Fruit fly (Drosophila melanogaster): Measurements from ENCODE around the gene CG33301.

CG33301 gene

dm6 chr2L:10033410-10033809 lies 16.0 kb upstream of the CG33301 start (continued):
- TF ChIP-seq slp2 (GFP tag; optimal IDR thresholded peaks at IDR 0.05): no peak
- TF ChIP-seq CG11560 (tag; IDR thresholded peaks at IDR 0.05): no peak
- TF ChIP-seq Mad (GFP tag; optimal IDR thresholded peaks at IDR 0.05): no peak
- peak; percentile 81 for TF ChIP-seq ato (GFP tag; IDR thresholded peaks at IDR 0.05; ENCODE audit: partially characterized antibody)
- peak; percentile 82 for TF ChIP-seq Bgb (GFP tag; IDR thresholded peaks at IDR 0.05; ENCODE audit: partially characterized antibody)
- no peak for TF ChIP-seq Ptx1 (GFP tag; IDR thresholded peaks at IDR 0.05)
- TF ChIP-seq CG33213 (GFP tag; optimal IDR thresholded peaks at IDR 0.05): no peak
- no peak for TF ChIP-seq CG3407 (GFP tag; optimal IDR thresholded peaks at IDR 0.05)
- no peak for TF ChIP-seq CG2199 (GFP tag; IDR thresholded peaks at IDR 0.05)
- no peak for TF ChIP-seq CG10366 (GFP tag; IDR thresholded peaks at IDR 0.05)
- no peak for TF ChIP-seq CG9437 (GFP tag; optimal IDR thresholded peaks at IDR 0.05)
- no peak for TF ChIP-seq Med (GFP tag)
- TF ChIP-seq H2.0 (GFP tag; IDR thresholded peaks at IDR 0.05): no peak
- no peak for TF ChIP-seq phol (tag; optimal IDR thresholded peaks at IDR 0.05)
- TF ChIP-seq h (optimal IDR thresholded peaks at IDR 0.05): no peak
- no peak for TF ChIP-seq CG15514 (GFP tag; optimal IDR thresholded peaks at IDR 0.05)
- no peak for TF ChIP-seq HLHmδ (GFP tag; optimal IDR thresholded peaks at IDR 0.05)
- TF ChIP-seq Dfd (GFP tag; optimal IDR thresholded peaks at IDR 0.05): no peak
- no peak for TF ChIP-seq ind (GFP tag; optimal IDR thresholded peaks at IDR 0.05)
- TF ChIP-seq sr (GFP tag; IDR thresholded peaks at IDR 0.05): no peak
- no peak for TF ChIP-seq slou (GFP tag; optimal IDR thresholded peaks at IDR 0.05)
- no peak for TF ChIP-seq CG4617 (GFP tag; optimal IDR thresholded peaks at IDR 0.05; ENCODE audit: borderline replicate concordance)
- no peak for TF ChIP-seq crol (GFP tag; IDR thresholded peaks at IDR 0.05)
- no peak for TF ChIP-seq MESR4 (GFP tag; optimal IDR thresholded peaks at IDR 0.05)
- TF ChIP-seq CHES-1-like (GFP tag; optimal IDR thresholded peaks at IDR 0.05): no peak
- TF ChIP-seq Dip2 (GFP tag; IDR thresholded peaks at IDR 0.05): no peak
- peak; percentile 40; the same call in 1 of the 3 replicates for TF ChIP-seq zen2 (GFP tag; IDR thresholded peaks at IDR 0.05; ENCODE audit: partially characterized antibody)
- no peak for TF ChIP-seq CG8478 (optimal IDR thresholded peaks at IDR 0.05)
- TF ChIP-seq aop (GFP tag; IDR thresholded peaks at IDR 0.05): no peak
- TF ChIP-seq CG2889 (GFP tag; IDR thresholded peaks at IDR 0.05): no peak
- TF ChIP-seq CG13123 (GFP tag; optimal IDR thresholded peaks at IDR 0.05): no peak
- no peak for TF ChIP-seq peb (GFP tag; IDR thresholded peaks at IDR 0.05)
- TF ChIP-seq Adf1 (GFP tag; IDR thresholded peaks at IDR 0.05): no peak
- TF ChIP-seq CG15601 (tag; optimal IDR thresholded peaks at IDR 0.05): no peak
- TF ChIP-seq CG10565 (GFP tag; optimal IDR thresholded peaks at IDR 0.05): no peak
- TF ChIP-seq pb (GFP tag; optimal IDR thresholded peaks at IDR 0.05): no peak
- peak; percentile 78 for TF ChIP-seq CG6791 (GFP tag; IDR thresholded peaks at IDR 0.05; ENCODE audit: partially characterized antibody)
- no peak for TF ChIP-seq CG18764 (GFP tag; optimal IDR thresholded peaks at IDR 0.05)
- peak; percentile 95 for TF ChIP-seq HLH4C (GFP tag; IDR thresholded peaks at IDR 0.05; ENCODE audit: partially characterized antibody)
- peak; percentile 78 for TF ChIP-seq CG16813 (GFP tag; IDR thresholded peaks at IDR 0.05; ENCODE audit: partially characterized antibody)
- no peak for TF ChIP-seq Dref (GFP tag; IDR thresholded peaks at IDR 0.05)
- no peak for TF ChIP-seq dan (GFP tag; IDR thresholded peaks at IDR 0.05)
- TF ChIP-seq Fer2 (tag; optimal IDR thresholded peaks at IDR 0.05): no peak
- TF ChIP-seq wek (GFP tag; optimal IDR thresholded peaks at IDR 0.05): no peak
- TF ChIP-seq croc (GFP tag; conservative IDR thresholded peaks at IDR 0.05): no peak
- peak; percentile 95 for TF ChIP-seq tna (GFP tag; IDR thresholded peaks at IDR 0.05; ENCODE audit: partially characterized antibody)
- no peak for TF ChIP-seq Sry-β (GFP tag; optimal IDR thresholded peaks at IDR 0.05)
- no peak for TF ChIP-seq wor (GFP tag; IDR thresholded peaks at IDR 0.05)
- TF ChIP-seq CG11504 (tag; optimal IDR thresholded peaks at IDR 0.05): no peak
- TF ChIP-seq CG15269 (tag; optimal IDR thresholded peaks at IDR 0.05): no peak
- no peak for TF ChIP-seq CG12769 (tag; optimal IDR thresholded peaks at IDR 0.05)
- TF ChIP-seq CG6175 (GFP tag; IDR thresholded peaks at IDR 0.05): no peak

All from whole organism, embryonic.